Worm (Caenorhabditis elegans) whole organism, L2 larva: Measurements from ENCODE around the gene tag-164.

ENCODE experiments used
- lin-39 ChIP-seq: fragments of 150-350 bp; optimal IDR thresholded peaks from 2 replicates; lab custom pipeline; 2014; ENCODE audit warnings: missing biosample characterization, missing genetic modification reagents, missing genetic modification characterization
- mab-5 ChIP-seq: fragments of 150-350 bp; optimal IDR thresholded peaks from 2 replicates; lab custom pipeline; 2014; ENCODE audit warnings: missing biosample characterization, missing genetic modification characterization

- TF ChIP-seq lin-39: no peak
- no peak for TF ChIP-seq mab-5 (tag; lab: Kevin White, UChicago)
These were observed 2.0 kb upstream of the tag-164 start for ce11 chrIII:13457305-13457704.
